Fruit fly (Drosophila melanogaster) whole organism: ENCODE results near the gene CG34241.

Source experiments
- Dll ChIP-seq: fragments of >200 bp; optimal IDR thresholded peaks from 2 replicates; lab custom pipeline; 2017
- EcR ChIP-seq, 2 experiments: fragments of >200 bp; optimal IDR thresholded peaks; 2 replicates each; lab custom pipeline; 2017; ENCODE audit warnings: missing biosample characterization in 2 of 2, missing genetic modification characterization in 2 of 2, missing genetic modification reagents in 2 of 2
- pan ChIP-seq: fragments of >200 bp; optimal IDR thresholded peaks from 2 replicates; lab custom pipeline; 2017
- psq ChIP-seq: fragments of >200 bp; optimal IDR thresholded peaks from 2 replicates; lab custom pipeline; 2017
- usp ChIP-seq: fragments of >200 bp; optimal IDR thresholded peaks from 2 replicates; lab custom pipeline; 2017; ENCODE audit warnings: missing biosample characterization, missing genetic modification characterization, mixed read lengths

DNA sequence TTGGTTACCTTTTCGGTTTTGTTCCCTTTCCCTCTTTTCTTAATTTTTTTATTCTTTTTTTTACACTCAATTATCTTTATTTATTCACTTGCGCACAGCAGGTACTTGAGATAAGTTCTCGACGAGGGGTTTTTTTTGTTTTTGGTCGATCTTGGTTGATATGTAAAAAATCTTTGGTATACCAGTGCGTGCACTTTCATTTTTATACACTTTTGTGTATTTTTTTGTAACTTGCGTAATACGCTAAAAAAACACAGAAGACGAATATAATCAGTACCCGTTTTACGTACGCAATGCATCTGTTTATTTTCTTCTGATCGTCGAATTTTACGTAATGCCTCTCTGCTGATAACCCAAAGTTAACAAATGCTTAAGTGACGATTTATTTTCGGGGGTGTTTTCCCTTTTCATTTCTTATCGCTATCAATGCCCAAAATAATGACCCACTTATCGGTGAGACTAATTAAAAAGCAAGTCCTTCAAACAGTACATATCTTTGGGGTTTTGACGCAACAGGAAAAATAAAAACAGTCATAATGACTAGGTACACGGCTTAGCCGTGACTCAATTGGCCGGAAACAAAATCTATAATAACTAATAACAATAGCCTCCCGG is 48.4 kb upstream of the CG34241 start:
- TF ChIP-seq usp (no peak), psq (no peak), EcR (GFP tag; optimal IDR thresholded peaks at IDR 0.05; lab: Kevin White, UChicago) (no peak), pan (no peak), Dll (lab: Kevin White, UChicago) (no peak)
